Fruit fly (Drosophila melanogaster) whole organism, embryonic: ENCODE results near the gene CG10570.

ENCODE experiments used
- B-H1 ChIP-seq: fragments of 200-800 bp; sonication (Bioruptor generic); IDR thresholded peaks from 3 replicates; pipeline ENCODE4 v1.3.6; 2022; ENCODE audit warnings: missing biosample characterization, missing genetic modification characterization
- Blimp-1 ChIP-seq: fragments of 200-800 bp; sonication (Bioruptor generic); optimal IDR thresholded peaks from 3 replicates; lab custom pipeline; 2018; ENCODE audit warnings: missing biosample characterization, missing genetic modification characterization, mild to moderate bottlenecking, moderate library complexity, missing genetic modification reagents
- CG10979 ChIP-seq: fragments of 200-800 bp; sonication (Bioruptor generic); optimal IDR thresholded peaks from 2 replicates; lab custom pipeline; 2018; ENCODE audit warnings: missing biosample characterization, mild to moderate bottlenecking, missing genetic modification characterization, moderate library complexity
- CG11504 ChIP-seq: fragments of 200-800 bp; sonication (Bioruptor generic); optimal IDR thresholded peaks from 3 replicates; lab custom pipeline; 2019; ENCODE audit warnings: missing biosample characterization, mild to moderate bottlenecking, missing genetic modification characterization, moderate library complexity
- CG11695 ChIP-seq: fragments of 200-800 bp; sonication (Bioruptor generic); IDR thresholded peaks from 3 replicates; pipeline ENCODE4 v1.3.6; 2022; ENCODE audit warnings: missing biosample characterization, missing genetic modification characterization
- CG12299 ChIP-seq: fragments of 200-800 bp; sonication (Bioruptor generic); optimal IDR thresholded peaks from 2 replicates; lab custom pipeline; 2018; ENCODE audit warnings: missing biosample characterization, mild to moderate bottlenecking, missing genetic modification characterization
- CG12744 ChIP-seq: fragments of 200-800 bp; sonication (Bioruptor generic); optimal IDR thresholded peaks from 2 replicates; lab custom pipeline; 2016; ENCODE audit warnings: missing biosample characterization, missing genetic modification characterization
- CG12769 ChIP-seq: fragments of 200-800 bp; sonication (Bioruptor generic); optimal IDR thresholded peaks from 2 replicates; lab custom pipeline; 2019; ENCODE audit warnings: missing biosample characterization, mild to moderate bottlenecking, missing genetic modification characterization, moderate library complexity
- CG13424 ChIP-seq: fragments of 200-800 bp; sonication (Bioruptor generic); optimal IDR thresholded peaks from 2 replicates; lab custom pipeline; 2019; ENCODE audit warnings: missing biosample characterization, mild to moderate bottlenecking, missing genetic modification characterization, moderate library complexity
- CG17328 ChIP-seq: fragments of 200-800 bp; sonication (Bioruptor generic); IDR thresholded peaks from 2 replicates; pipeline ENCODE4 v1.3.6; 2022; ENCODE audit warnings: missing biosample characterization, missing genetic modification characterization
- CG17802 ChIP-seq: fragments of 200-800 bp; sonication (Bioruptor generic); optimal IDR thresholded peaks from 2 replicates; lab custom pipeline; 2018; ENCODE audit warnings: missing biosample characterization, mild to moderate bottlenecking, missing genetic modification characterization, moderate library complexity
- CG2129 ChIP-seq: fragments of 200-800 bp; sonication (Bioruptor generic); IDR thresholded peaks from 2 replicates; pipeline ENCODE4 v1.3.6; 2022; ENCODE audit warnings: missing biosample characterization, missing genetic modification characterization; ENCODE audit not compliant: partially characterized antibody
- CG31224 ChIP-seq: fragments of 200-800 bp; sonication (Bioruptor generic); IDR thresholded peaks from 2 replicates; pipeline ENCODE4 v1.3.6; 2022; ENCODE audit warnings: missing biosample characterization, missing genetic modification characterization
- CG32532 ChIP-seq: fragments of 200-800 bp; sonication (Bioruptor generic); IDR thresholded peaks from 2 replicates; pipeline ENCODE4 v1.3.6; 2022; ENCODE audit warnings: missing biosample characterization, missing genetic modification characterization
- CG4424 ChIP-seq: fragments of 200-800 bp; sonication (Bioruptor generic); optimal IDR thresholded peaks from 3 replicates; lab custom pipeline; 2016; ENCODE audit warnings: missing biosample characterization, missing genetic modification characterization
- CG6175 ChIP-seq: fragments of 200-800 bp; sonication (Bioruptor generic); IDR thresholded peaks from 3 replicates; pipeline ENCODE4 v1.3.6; 2022; ENCODE audit warnings: missing biosample characterization, missing genetic modification characterization
- CG7839 ChIP-seq: fragments of 200-800 bp; sonication (Bioruptor generic); optimal IDR thresholded peaks from 3 replicates; lab custom pipeline; 2018; ENCODE audit warnings: missing biosample characterization, mild to moderate bottlenecking, missing genetic modification characterization, moderate library complexity
- CG8359 ChIP-seq: fragments of 200-800 bp; sonication (Bioruptor generic); optimal IDR thresholded peaks from 2 replicates; lab custom pipeline; 2017; ENCODE audit warnings: missing biosample characterization, mild to moderate bottlenecking, missing genetic modification characterization, borderline replicate concordance
- CTCF ChIP-seq: fragments of 200-800 bp; sonication (Bioruptor generic); optimal IDR thresholded peaks from 2 replicates; lab custom pipeline; 2017; ENCODE audit warnings: missing biosample characterization, mild to moderate bottlenecking, missing genetic modification characterization, moderate library complexity
- Chrac-16 ChIP-seq: fragments of 200-800 bp; sonication (Bioruptor generic); optimal IDR thresholded peaks from 3 replicates; lab custom pipeline; 2016; ENCODE audit warnings: missing biosample characterization, missing genetic modification characterization
- CoRest ChIP-seq: fragments of 200-800 bp; sonication (Bioruptor generic); optimal IDR thresholded peaks from 3 replicates; lab custom pipeline; 2018; ENCODE audit warnings: missing biosample characterization, mild to moderate bottlenecking, missing genetic modification characterization, moderate library complexity
- CrebB ChIP-seq: fragments of 200-800 bp; sonication (Bioruptor generic); optimal IDR thresholded peaks from 3 replicates; lab custom pipeline; 2018; ENCODE audit warnings: missing biosample characterization, mild to moderate bottlenecking, missing genetic modification characterization
- Doc3 ChIP-seq: fragments of 200-800 bp; sonication (Bioruptor generic); IDR thresholded peaks from 3 replicates; pipeline ENCODE4 v1.3.6; 2022; ENCODE audit warnings: missing biosample characterization, missing genetic modification characterization; ENCODE audit not compliant: partially characterized antibody
- HLH4C ChIP-seq: fragments of 200-800 bp; sonication (Bioruptor generic); IDR thresholded peaks from 3 replicates; pipeline ENCODE4 v1.3.6; 2022; ENCODE audit warnings: missing biosample characterization, missing genetic modification characterization; ENCODE audit not compliant: partially characterized antibody
- HLHmδ ChIP-seq: fragments of 200-800 bp; sonication (Bioruptor generic); optimal IDR thresholded peaks from 2 replicates; lab custom pipeline; 2018; ENCODE audit warnings: missing biosample characterization, mild to moderate bottlenecking, missing genetic modification characterization, moderate library complexity
- Hr3 ChIP-seq: fragments of 200-800 bp; sonication (Bioruptor generic); optimal IDR thresholded peaks from 3 replicates; lab custom pipeline; 2016; ENCODE audit warnings: missing biosample characterization, missing genetic modification characterization
- Med ChIP-seq: fragments of 200-800 bp; sonication (Bioruptor generic); peaks from one replicate; lab custom pipeline; 2016; ENCODE audit warnings: missing biosample characterization, missing genetic modification characterization, mild to moderate bottlenecking, inconsistent platforms, moderate library complexity
- Side ChIP-seq: fragments of 200-800 bp; sonication (Bioruptor generic); optimal IDR thresholded peaks from 2 replicates; lab custom pipeline; 2016; ENCODE audit warnings: missing biosample characterization, missing genetic modification characterization
- Sox100B ChIP-seq: fragments of 200-800 bp; sonication (Bioruptor generic); optimal IDR thresholded peaks from 3 replicates; lab custom pipeline; 2018; ENCODE audit warnings: missing biosample characterization, mild to moderate bottlenecking, missing genetic modification characterization
- Ssrp ChIP-seq: fragments of 200-800 bp; sonication (Bioruptor generic); optimal IDR thresholded peaks from 2 replicates; lab custom pipeline; 2018; ENCODE audit warnings: missing biosample characterization, mild to moderate bottlenecking, missing genetic modification characterization, moderate library complexity
- ac ChIP-seq: fragments of 200-800 bp; sonication (Bioruptor generic); optimal IDR thresholded peaks from 3 replicates; lab custom pipeline; 2017; ENCODE audit warnings: missing biosample characterization, mild to moderate bottlenecking, missing genetic modification characterization
- amos ChIP-seq: fragments of 200-800 bp; sonication (Bioruptor generic); IDR thresholded peaks from 2 replicates; pipeline ENCODE4 v1.3.6; 2022; ENCODE audit warnings: missing biosample characterization, missing genetic modification characterization; ENCODE audit not compliant: partially characterized antibody
- bsh ChIP-seq, 2 experiments: fragments of 200-800 bp; sonication (Bioruptor generic); optimal IDR thresholded peaks; 2 replicates each; lab custom pipeline; 2017 to 2018; ENCODE audit warnings: mild to moderate bottlenecking in 2 of 2, missing biosample characterization in 2 of 2, missing genetic modification characterization in 2 of 2, moderate library complexity in 1 of 2
- chif ChIP-seq, 2 experiments: fragments of 200-800 bp; sonication (Bioruptor generic); optimal IDR thresholded peaks; 3 replicates each; lab custom pipeline; 2016; ENCODE audit warnings: missing biosample characterization in 2 of 2, missing genetic modification characterization in 2 of 2
- chn ChIP-seq: fragments of 200-800 bp; sonication (Bioruptor generic); optimal IDR thresholded peaks from 2 replicates; lab custom pipeline; 2016; ENCODE audit warnings: missing biosample characterization, missing genetic modification characterization
- dati ChIP-seq: fragments of 200-800 bp; sonication (Bioruptor generic); IDR thresholded peaks from 2 replicates; pipeline ENCODE4 v1.3.6; 2022; ENCODE audit warnings: missing biosample characterization, missing genetic modification characterization
- dpn ChIP-seq, 2 experiments: fragments of 200-800 bp; sonication (Bioruptor generic); optimal IDR thresholded peaks; 3 replicates each; lab custom pipeline; 2016; ENCODE audit warnings: missing biosample characterization in 2 of 2, missing genetic modification characterization in 2 of 2
- fd96Cb ChIP-seq: fragments of 200-800 bp; sonication (Bioruptor generic); optimal IDR thresholded peaks from 2 replicates; lab custom pipeline; 2018; ENCODE audit warnings: missing biosample characterization, mild to moderate bottlenecking, missing genetic modification characterization, moderate library complexity
- grau ChIP-seq: fragments of 200-800 bp; optimal IDR thresholded peaks from 3 replicates; lab custom pipeline; 2019; ENCODE audit warnings: missing biosample characterization, mild to moderate bottlenecking, missing genetic modification characterization, moderate library complexity
- gt ChIP-seq: fragments of 200-800 bp; sonication (Bioruptor generic); IDR thresholded peaks from 2 replicates; pipeline ENCODE4 v1.3.6; 2022; ENCODE audit warnings: missing biosample characterization, missing genetic modification characterization
- lola ChIP-seq, 3 experiments: fragments of >200 bp in 2 of 3; fragments of 200-800 bp in 1 of 3; sonication (Bioruptor generic) in 1 of 3; optimal IDR thresholded peaks; 2 replicates each; lab custom pipeline; 2017 to 2019; ENCODE audit warnings: missing biosample characterization in 3 of 3, missing genetic modification characterization in 3 of 3, mild to moderate bottlenecking in 1 of 3, moderate library complexity in 1 of 3
- pita ChIP-seq: fragments of 200-800 bp; sonication (Bioruptor generic); optimal IDR thresholded peaks from 2 replicates; lab custom pipeline; 2017; ENCODE audit warnings: missing biosample characterization, mild to moderate bottlenecking, missing genetic modification characterization
- ranshi ChIP-seq: fragments of 200-800 bp; sonication (Bioruptor generic); IDR thresholded peaks from 2 replicates; pipeline ENCODE4 v1.3.6; 2022; ENCODE audit warnings: missing biosample characterization, missing genetic modification characterization
- sens ChIP-seq: fragments of 200-800 bp; sonication (Bioruptor generic); peaks from one replicate; lab custom pipeline; 2016; ENCODE audit warnings: missing biosample characterization, missing genetic modification characterization
- sens-2 ChIP-seq: fragments of 200-800 bp; sonication (Bioruptor generic); IDR thresholded peaks from 2 replicates; pipeline ENCODE4 v1.3.6; 2022; ENCODE audit warnings: missing biosample characterization, missing genetic modification characterization
- shn ChIP-seq: fragments of 200-800 bp; sonication (Bioruptor generic); optimal IDR thresholded peaks from 3 replicates; lab custom pipeline; 2016; ENCODE audit warnings: missing biosample characterization, missing genetic modification characterization
- sob ChIP-seq: fragments of 200-800 bp; sonication (Bioruptor generic); IDR thresholded peaks from 2 replicates; pipeline ENCODE4 v1.3.6; 2022; ENCODE audit warnings: missing biosample characterization, missing genetic modification characterization
- toy ChIP-seq: fragments of 200-800 bp; sonication (Bioruptor generic); IDR thresholded peaks from 2 replicates; pipeline ENCODE4 v1.3.6; 2022; ENCODE audit warnings: missing biosample characterization, missing genetic modification characterization
- vvl ChIP-seq: fragments of 200-800 bp; sonication (Bioruptor generic); IDR thresholded peaks from 2 replicates; pipeline ENCODE4 v1.3.6; 2022; ENCODE audit warnings: missing biosample characterization, missing genetic modification characterization
- zf30C ChIP-seq: fragments of 200-800 bp; sonication (Bioruptor generic); optimal IDR thresholded peaks from 3 replicates; lab custom pipeline; 2018; ENCODE audit warnings: missing biosample characterization, mild to moderate bottlenecking, missing genetic modification characterization

The CG10570 gene

DNA sequence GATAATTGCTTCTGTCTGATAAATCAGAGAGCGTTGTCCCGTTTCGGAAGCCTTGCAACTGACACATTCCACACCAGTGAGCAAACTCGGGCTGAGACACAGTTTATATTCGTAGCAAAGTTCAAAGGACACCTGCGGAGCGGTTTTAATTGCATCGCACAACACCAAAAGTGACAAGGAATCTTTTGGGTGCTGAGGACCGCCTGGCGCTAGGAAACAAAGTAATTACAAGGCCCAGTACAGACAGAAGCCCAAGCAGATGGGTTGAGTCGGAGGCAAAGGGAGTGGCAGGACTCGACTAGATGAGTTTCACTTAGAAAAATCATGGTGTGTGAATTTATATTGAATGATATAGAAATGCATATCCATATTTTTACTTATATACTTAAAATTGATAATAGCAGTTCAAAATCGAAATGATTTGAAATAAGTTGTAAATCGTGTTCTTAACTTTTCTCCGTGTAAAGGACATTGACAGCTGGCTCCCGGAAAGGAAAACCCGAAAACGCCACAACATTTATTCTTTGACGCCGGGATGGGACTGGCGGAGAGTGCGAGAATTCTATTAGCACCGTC lies 2.2 kb downstream of the CG10570 start (continued):
- TF ChIP-seq Doc3 (GFP tag; lab: Robert Waterston, UW), result no peak
- TF ChIP-seq CG4424 (GFP tag; lab: Kevin White, UChicago), result peak; percentile 26
- TF ChIP-seq CG10979 (tag; lab: Kevin White, UChicago), result peak; percentile 50
- peak in 1 of 2 experiments; percentile 10 for TF ChIP-seq chif (GFP tag; optimal IDR thresholded peaks at IDR 0.05; lab: Kevin White, UChicago)
- peak in 1 of 3 experiments; percentile 43 for TF ChIP-seq lola (GFP tag; optimal IDR thresholded peaks at IDR 0.05; lab: Kevin White, UChicago)
- no peak for TF ChIP-seq CG31224 (GFP tag; lab: Robert Waterston, UW)
- TF ChIP-seq dati, result no peak
- peak; percentile 29 for TF ChIP-seq fd96Cb (tag; lab: Kevin White, UChicago)
- TF ChIP-seq sens, result peak; percentile 65
- no peak for TF ChIP-seq sens-2 (GFP tag; lab: Robert Waterston, UW)
- TF ChIP-seq CrebB, result no peak
- TF ChIP-seq ac (GFP tag; lab: Kevin White, UChicago), result peak; percentile 4
- TF ChIP-seq toy (GFP tag; lab: Robert Waterston, UW), result no peak
- 0 out of 2 replicates have a peak, but pooled peaks have one; percentile 29 for TF ChIP-seq CG17328 (GFP tag; lab: Robert Waterston, UW)
- TF ChIP-seq chn (GFP tag; lab: Kevin White, UChicago), result peak; percentile 2
- TF ChIP-seq CG12299 (tag; lab: Kevin White, UChicago), result no peak
- no peak for TF ChIP-seq gt (GFP tag; lab: Robert Waterston, UW)
- peak; percentile 36 for TF ChIP-seq CG7839 (tag; lab: Kevin White, UChicago)
- no peak for TF ChIP-seq HLHmδ (GFP tag; lab: Kevin White, UChicago)
- peak; percentile 52 for TF ChIP-seq Med (GFP tag; lab: Kevin White, UChicago)
- peak; percentile 40 for TF ChIP-seq zf30C (GFP tag; lab: Kevin White, UChicago)
- peak; percentile 10 for TF ChIP-seq Chrac-16 (GFP tag; lab: Kevin White, UChicago)
- TF ChIP-seq HLH4C (GFP tag; lab: Robert Waterston, UW), result no peak
- no peak; the same call in 1 of the 2 replicates for TF ChIP-seq ranshi (GFP tag; lab: Robert Waterston, UW)
- peak in 1 of 2 experiments; percentile 50 for TF ChIP-seq bsh (GFP tag; optimal IDR thresholded peaks at IDR 0.05; lab: Kevin White, UChicago)
- peak; percentile 20 for TF ChIP-seq Blimp-1
- no peak for TF ChIP-seq CG32532 (GFP tag; lab: Robert Waterston, UW)
- no peak for TF ChIP-seq shn (GFP tag; lab: Kevin White, UChicago)
- TF ChIP-seq CG6175 (GFP tag; lab: Robert Waterston, UW), result no peak
- TF ChIP-seq pita (GFP tag; lab: Kevin White, UChicago), result no peak
- no peak for TF ChIP-seq Side (GFP tag; lab: Kevin White, UChicago)
- TF ChIP-seq CG12769, result no peak
- no peak for TF ChIP-seq dpn (GFP tag; optimal IDR thresholded peaks at IDR 0.05; lab: Kevin White, UChicago)
- 0 out of 2 replicates have a peak, but pooled peaks have one; percentile 10 for TF ChIP-seq sob (GFP tag; lab: Robert Waterston, UW)
- peak; percentile 16; the same call in 1 of the 2 replicates for TF ChIP-seq vvl
- TF ChIP-seq CoRest, result peak; percentile 8
- TF ChIP-seq Sox100B (GFP tag; lab: Kevin White, UChicago), result no peak
- peak; percentile 47 for TF ChIP-seq CG11504 (tag; lab: Kevin White, UChicago)
- TF ChIP-seq Ssrp (tag; lab: Kevin White, UChicago), result peak; percentile 1
- TF ChIP-seq Hr3 (GFP tag; lab: Kevin White, UChicago), result no peak
- peak; percentile 13 for TF ChIP-seq CG13424
- no peak for TF ChIP-seq CG17802 (tag; lab: Kevin White, UChicago)
- no peak for TF ChIP-seq CTCF (GFP tag; lab: Kevin White, UChicago)
- TF ChIP-seq amos (GFP tag; lab: Robert Waterston, UW), result no peak
- TF ChIP-seq CG8359 (GFP tag; lab: Kevin White, UChicago), result no peak
- TF ChIP-seq B-H1 (GFP tag; lab: Robert Waterston, UW), result no peak
- no peak for TF ChIP-seq CG12744 (GFP tag; lab: Kevin White, UChicago)
- 0 out of 3 replicates have a peak, but pooled peaks have one; percentile 16 for TF ChIP-seq CG11695 (GFP tag; lab: Robert Waterston, UW)
- TF ChIP-seq grau (tag; lab: Kevin White, UChicago), result peak; percentile 23
- no peak for TF ChIP-seq CG2129
